Fruit fly (Drosophila melanogaster) whole organism, embryonic: ENCODE measurements around the gene Capr.

Experiments
- ATbp ChIP-seq: fragments of 200-800 bp; sonication (Bioruptor generic); optimal IDR thresholded peaks from 2 replicates; lab custom pipeline; 2017; ENCODE audit warnings: missing biosample characterization, mild to moderate bottlenecking, missing genetic modification characterization, missing genetic modification reagents
- BtbVII ChIP-seq: fragments of 200-800 bp; sonication (Bioruptor generic); optimal IDR thresholded peaks from 3 replicates; lab custom pipeline; 2017; ENCODE audit warnings: missing biosample characterization, mild to moderate bottlenecking, missing genetic modification characterization
- CG14667 ChIP-seq: fragments of 200-800 bp; sonication (Bioruptor generic); IDR thresholded peaks from 2 replicates; pipeline ENCODE4 v1.3.6; 2022; ENCODE audit warnings: missing biosample characterization, missing genetic modification characterization
- CG17186 ChIP-seq: fragments of 200-800 bp; sonication (Bioruptor generic); optimal IDR thresholded peaks from 3 replicates; lab custom pipeline; 2017; ENCODE audit warnings: missing biosample characterization, missing genetic modification reagents, missing genetic modification characterization
- CG2202 ChIP-seq: fragments of 200-800 bp; sonication (Bioruptor generic); optimal IDR thresholded peaks from 2 replicates; lab custom pipeline; 2018; ENCODE audit warnings: missing biosample characterization, mild to moderate bottlenecking, missing genetic modification characterization
- CG2678 ChIP-seq: fragments of 200-800 bp; sonication (Bioruptor generic); optimal IDR thresholded peaks from 3 replicates; lab custom pipeline; 2019; ENCODE audit warnings: missing biosample characterization, mild to moderate bottlenecking, missing genetic modification characterization, moderate library complexity
- CG2712 ChIP-seq: fragments of 200-800 bp; optimal IDR thresholded peaks from 3 replicates; lab custom pipeline; 2019; ENCODE audit warnings: missing biosample characterization, mild to moderate bottlenecking, missing genetic modification characterization, moderate library complexity
- CG2875 ChIP-seq: fragments of 200-800 bp; sonication (Bioruptor generic); optimal IDR thresholded peaks from 2 replicates; lab custom pipeline; 2017; ENCODE audit warnings: missing biosample characterization, mild to moderate bottlenecking, missing genetic modification characterization, missing genetic modification reagents
- CG3281 ChIP-seq: fragments of 200-800 bp; sonication (Bioruptor generic); optimal IDR thresholded peaks from 3 replicates; lab custom pipeline; 2017; ENCODE audit warnings: missing biosample characterization, mild to moderate bottlenecking, missing genetic modification characterization
- CG4328 ChIP-seq: fragments of 200-800 bp; sonication (Bioruptor generic); optimal IDR thresholded peaks from 3 replicates; lab custom pipeline; 2017; ENCODE audit warnings: missing biosample characterization, missing genetic modification reagents, missing genetic modification characterization
- CG4404 ChIP-seq: fragments of 200-800 bp; sonication (Bioruptor generic); IDR thresholded peaks from 2 replicates; pipeline ENCODE4 v1.3.6; 2022; ENCODE audit warnings: missing biosample characterization, missing genetic modification characterization
- CG6175 ChIP-seq: fragments of 200-800 bp; sonication (Bioruptor generic); IDR thresholded peaks from 3 replicates; pipeline ENCODE4 v1.3.6; 2022; ENCODE audit warnings: missing biosample characterization, missing genetic modification characterization
- CG6254 ChIP-seq: fragments of 200-800 bp; sonication (Bioruptor generic); optimal IDR thresholded peaks from 3 replicates; lab custom pipeline; 2017; ENCODE audit warnings: mild to moderate bottlenecking, missing biosample characterization, missing genetic modification reagents, missing genetic modification characterization
- CG6683 ChIP-seq: fragments of 200-800 bp; sonication (Bioruptor generic); optimal IDR thresholded peaks from 2 replicates; lab custom pipeline; 2017; ENCODE audit warnings: missing biosample characterization, mild to moderate bottlenecking, missing genetic modification characterization, missing genetic modification reagents
- CG7357 ChIP-seq: fragments of 200-800 bp; sonication (Bioruptor generic); IDR thresholded peaks from 3 replicates; pipeline ENCODE4 v1.3.6; 2022; ENCODE audit warnings: missing biosample characterization, missing genetic modification characterization
- CG9215 ChIP-seq: fragments of 200-800 bp; sonication (Bioruptor generic); IDR thresholded peaks from 2 replicates; pipeline ENCODE4 v1.3.6; 2022; ENCODE audit warnings: missing biosample characterization, missing genetic modification characterization
- E2f2 ChIP-seq: fragments of 200-800 bp; sonication (Bioruptor generic); IDR thresholded peaks from 2 replicates; pipeline ENCODE4 v1.3.6; 2022; ENCODE audit warnings: missing biosample characterization, missing genetic modification characterization
- Fer2 ChIP-seq: fragments of 200-800 bp; sonication (Bioruptor generic); optimal IDR thresholded peaks from 2 replicates; lab custom pipeline; 2018; ENCODE audit warnings: missing biosample characterization, mild to moderate bottlenecking, missing genetic modification characterization, moderate library complexity
- H2.0 ChIP-seq: fragments of 200-800 bp; sonication (Bioruptor generic); IDR thresholded peaks from 2 replicates; pipeline ENCODE4 v1.3.6; 2022; ENCODE audit warnings: missing biosample characterization, missing genetic modification characterization
- HLH4C ChIP-seq: fragments of 200-800 bp; sonication (Bioruptor generic); IDR thresholded peaks from 3 replicates; pipeline ENCODE4 v1.3.6; 2022; ENCODE audit warnings: missing biosample characterization, missing genetic modification characterization; ENCODE audit not compliant: partially characterized antibody
- Hr39 ChIP-seq: fragments of >200 bp; optimal IDR thresholded peaks from 2 replicates; lab custom pipeline; 2017
- Jarid2 ChIP-seq: fragments of 200-800 bp; sonication (Bioruptor generic); optimal IDR thresholded peaks from 3 replicates; lab custom pipeline; 2017; ENCODE audit warnings: mild to moderate bottlenecking, missing biosample characterization, missing genetic modification reagents, missing genetic modification characterization
- Med ChIP-seq: fragments of 200-800 bp; sonication (Bioruptor generic); peaks from one replicate; lab custom pipeline; 2016; ENCODE audit warnings: missing biosample characterization, missing genetic modification characterization, mild to moderate bottlenecking, inconsistent platforms, moderate library complexity
- Meics ChIP-seq: fragments of 200-800 bp; sonication (Bioruptor generic); optimal IDR thresholded peaks from 2 replicates; lab custom pipeline; 2017; ENCODE audit warnings: missing biosample characterization, mild to moderate bottlenecking, missing genetic modification characterization
- NFAT ChIP-seq: fragments of 200-800 bp; sonication (Bioruptor generic); IDR thresholded peaks from 2 replicates; pipeline ENCODE4 v1.3.6; 2022; ENCODE audit warnings: missing biosample characterization, missing genetic modification characterization
- Nf-YC ChIP-seq: fragments of 200-800 bp; optimal IDR thresholded peaks from 3 replicates; lab custom pipeline; 2019; ENCODE audit warnings: missing biosample characterization, mild to moderate bottlenecking, missing genetic modification characterization, moderate library complexity
- Six4 ChIP-seq: fragments of 200-800 bp; sonication (Bioruptor generic); optimal IDR thresholded peaks from 2 replicates; lab custom pipeline; 2016; ENCODE audit warnings: missing biosample characterization, missing genetic modification characterization
- Sry-β ChIP-seq: fragments of 200-800 bp; sonication (Bioruptor generic); optimal IDR thresholded peaks from 2 replicates; lab custom pipeline; 2018; ENCODE audit warnings: missing biosample characterization, mild to moderate bottlenecking, missing genetic modification characterization, moderate library complexity
- Trl ChIP-seq, 3 experiments: fragments of >200 bp in 2 of 3; fragments of 200-800 bp in 1 of 3; sonication (Bioruptor generic) in 1 of 3; optimal IDR thresholded peaks; 2 replicates in 1 of 3; 3 replicates in 2 of 3; lab custom pipeline; 2016 to 2017; ENCODE audit warnings: missing biosample characterization in 1 of 3, missing genetic modification characterization in 1 of 3
- Xrp1 ChIP-seq: fragments of 200-800 bp; sonication (Bioruptor generic); IDR thresholded peaks from 2 replicates; pipeline ENCODE4 v1.3.6; 2022; ENCODE audit warnings: missing biosample characterization, missing genetic modification characterization
- YL-1 ChIP-seq: fragments of 200-800 bp; sonication (Bioruptor generic); optimal IDR thresholded peaks from 3 replicates; lab custom pipeline; 2017; ENCODE audit warnings: missing biosample characterization, mild to moderate bottlenecking, missing genetic modification characterization
- cato ChIP-seq: fragments of 200-800 bp; sonication (Bioruptor generic); optimal IDR thresholded peaks from 2 replicates; lab custom pipeline; 2016; ENCODE audit warnings: missing biosample characterization, missing genetic modification characterization, borderline replicate concordance
- caup ChIP-seq: fragments of 200-800 bp; sonication (Bioruptor generic); optimal IDR thresholded peaks from 3 replicates; lab custom pipeline; 2017; ENCODE audit warnings: missing biosample characterization, mild to moderate bottlenecking, missing genetic modification characterization, moderate library complexity; ENCODE audit not compliant: severe bottlenecking
- crol ChIP-seq: fragments of 200-800 bp; sonication (Bioruptor generic); IDR thresholded peaks from 2 replicates; pipeline ENCODE4 v1.3.6; 2022; ENCODE audit warnings: missing biosample characterization, missing genetic modification characterization
- en ChIP-seq: fragments of 200-800 bp; sonication (Bioruptor generic); optimal IDR thresholded peaks from 2 replicates; lab custom pipeline; 2016; ENCODE audit warnings: missing biosample characterization, missing genetic modification characterization
- eve ChIP-seq, 2 experiments: fragments of >200 bp; optimal IDR thresholded peaks; 2 replicates each; lab custom pipeline; 2017; ENCODE audit warnings: missing biosample characterization in 2 of 2, missing genetic modification characterization in 2 of 2
- exex ChIP-seq: fragments of 200-800 bp; sonication (Bioruptor generic); optimal IDR thresholded peaks from 4 replicates; lab custom pipeline; 2018; ENCODE audit warnings: missing biosample characterization, mild to moderate bottlenecking, missing genetic modification characterization, moderate library complexity
- jing ChIP-seq: fragments of 200-800 bp; sonication (Bioruptor generic); optimal IDR thresholded peaks from 2 replicates; lab custom pipeline; 2018; ENCODE audit warnings: missing biosample characterization, mild to moderate bottlenecking, missing genetic modification characterization
- klu ChIP-seq: fragments of 200-800 bp; sonication (Bioruptor generic); IDR thresholded peaks from 2 replicates; pipeline ENCODE4 v1.3.6; 2022; ENCODE audit warnings: missing biosample characterization, missing genetic modification characterization
- luna ChIP-seq: fragments of 200-800 bp; sonication (Bioruptor generic); optimal IDR thresholded peaks from 2 replicates; lab custom pipeline; 2016; ENCODE audit warnings: missing biosample characterization, missing genetic modification characterization
- mld ChIP-seq: fragments of 200-800 bp; sonication (Bioruptor generic); IDR thresholded peaks from 3 replicates; pipeline ENCODE4 v1.3.6; 2022; ENCODE audit warnings: missing biosample characterization, missing genetic modification characterization; ENCODE audit not compliant: partially characterized antibody
- nerfin-2 ChIP-seq: fragments of 200-800 bp; sonication (Bioruptor generic); IDR thresholded peaks from 2 replicates; pipeline ENCODE4 v1.3.6; 2022; ENCODE audit warnings: missing biosample characterization, missing genetic modification characterization; ENCODE audit not compliant: partially characterized antibody
- pho ChIP-seq: fragments of 200-800 bp; sonication (Bioruptor generic); optimal IDR thresholded peaks from 2 replicates; lab custom pipeline; 2016; ENCODE audit warnings: missing biosample characterization, missing genetic modification characterization
- rib ChIP-seq: fragments of 200-800 bp; sonication (Bioruptor generic); IDR thresholded peaks from 2 replicates; pipeline ENCODE4 v1.3.6; 2022; ENCODE audit warnings: missing biosample characterization, missing genetic modification characterization
- salm ChIP-seq: fragments of 200-800 bp; sonication (Bioruptor generic); optimal IDR thresholded peaks from 2 replicates; lab custom pipeline; 2018; ENCODE audit warnings: missing biosample characterization, mild to moderate bottlenecking, missing genetic modification characterization
- sc ChIP-seq, 3 experiments: fragments of >200 bp in 2 of 3; fragments of 200-800 bp in 1 of 3; sonication (Bioruptor generic) in 1 of 3; optimal IDR thresholded peaks; 2 replicates in 2 of 3; 3 replicates in 1 of 3; lab custom pipeline; 2017; ENCODE audit warnings: mild to moderate bottlenecking in 1 of 3, missing biosample characterization in 1 of 3, missing genetic modification characterization in 1 of 3, missing genetic modification reagents in 1 of 3
- usp ChIP-seq: fragments of >200 bp; optimal IDR thresholded peaks from 2 replicates; lab custom pipeline; 2017; ENCODE audit warnings: missing biosample characterization, missing genetic modification characterization
- vfl ChIP-seq: fragments of 200-800 bp; sonication (Bioruptor generic); optimal IDR thresholded peaks from 2 replicates; lab custom pipeline; 2016; ENCODE audit warnings: missing biosample characterization, missing genetic modification characterization
- vvl ChIP-seq: fragments of 200-800 bp; sonication (Bioruptor generic); IDR thresholded peaks from 2 replicates; pipeline ENCODE4 v1.3.6; 2022; ENCODE audit warnings: missing biosample characterization, missing genetic modification characterization
- wor ChIP-seq: fragments of 200-800 bp; sonication (Bioruptor generic); IDR thresholded peaks from 2 replicates; pipeline ENCODE4 v1.3.6; 2022; ENCODE audit warnings: missing biosample characterization, missing genetic modification characterization
- z ChIP-seq: fragments of 200-800 bp; sonication (Bioruptor generic); IDR thresholded peaks from 3 replicates; pipeline ENCODE4 v1.3.6; 2022; ENCODE audit warnings: missing biosample characterization, missing genetic modification characterization

Capr gene

dm6 chr3L:18628458-18628857 is 44.7 kb downstream of the Capr start:
- TF ChIP-seq CG9215 (no peak), wor (GFP tag; lab: Robert Waterston, UW) (no peak), CG2202 (tag; lab: Kevin White, UChicago) (no peak), Med (GFP tag; lab: Kevin White, UChicago) (peak; percentile 38), z (no peak), CG6254 (GFP tag; lab: Kevin White, UChicago) (no peak), vvl (GFP tag; lab: Robert Waterston, UW) (peak; percentile 82), CG17186 (GFP tag; lab: Kevin White, UChicago) (no peak), salm (tag; lab: Kevin White, UChicago) (no peak), E2f2 (GFP tag; lab: Robert Waterston, UW) (no peak), CG2712 (tag; lab: Kevin White, UChicago) (no peak), en (GFP tag; lab: Kevin White, UChicago) (no peak), crol (GFP tag; lab: Robert Waterston, UW) (peak; percentile 79), caup (no peak), vfl (GFP tag; lab: Kevin White, UChicago) (no peak), CG4328 (no peak), eve (GFP tag; optimal IDR thresholded peaks at IDR 0.05; lab: Kevin White, UChicago) (no peak), rib (GFP tag; lab: Robert Waterston, UW) (peak; percentile 65; the same call in 1 of the 2 replicates), ATbp (GFP tag; lab: Kevin White, UChicago) (no peak), exex (tag; lab: Kevin White, UChicago) (peak; percentile 10), CG7357 (GFP tag; lab: Robert Waterston, UW) (no peak), Six4 (GFP tag; lab: Kevin White, UChicago) (no peak), usp (GFP tag; lab: Kevin White, UChicago) (no peak), H2.0 (GFP tag; lab: Robert Waterston, UW) (no peak), CG6175 (0 out of 3 replicates have a peak, but pooled peaks have one; percentile 39), CG2678 (tag; lab: Kevin White, UChicago) (no peak), CG3281 (no peak), Hr39 (lab: Kevin White, UChicago) (peak; percentile 52), NFAT (GFP tag; lab: Robert Waterston, UW) (no peak), cato (GFP tag; lab: Kevin White, UChicago) (no peak), nerfin-2 (GFP tag; lab: Robert Waterston, UW) (no peak), sc (optimal IDR thresholded peaks at IDR 0.05; lab: Kevin White, UChicago) (no peak), sc (GFP tag; optimal IDR thresholded peaks at IDR 0.05; lab: Kevin White, UChicago) (no peak), CG6683 (GFP tag; lab: Kevin White, UChicago) (no peak), Nf-YC (no peak), Trl (optimal IDR thresholded peaks at IDR 0.05; lab: Kevin White, UChicago) (no peak), Trl (GFP tag; optimal IDR thresholded peaks at IDR 0.05; lab: Kevin White, UChicago) (no peak), Meics (GFP tag; lab: Kevin White, UChicago) (no peak), CG4404 (GFP tag; lab: Robert Waterston, UW) (no peak), mld (GFP tag; lab: Robert Waterston, UW) (no peak), Sry-β (GFP tag; lab: Kevin White, UChicago) (no peak), YL-1 (GFP tag; lab: Kevin White, UChicago) (no peak), Xrp1 (no peak), CG14667 (GFP tag; lab: Robert Waterston, UW) (no peak), Fer2 (tag; lab: Kevin White, UChicago) (no peak), CG2875 (no peak), pho (GFP tag; lab: Kevin White, UChicago) (no peak), Jarid2 (GFP tag; lab: Kevin White, UChicago) (no peak), luna (GFP tag; lab: Kevin White, UChicago) (no peak), jing (GFP tag; lab: Kevin White, UChicago) (no peak), klu (GFP tag; lab: Robert Waterston, UW) (no peak), BtbVII (no peak), HLH4C (GFP tag; lab: Robert Waterston, UW) (no peak)
